Worm (Caenorhabditis elegans) whole organism, L4 larva: ENCODE results near the gene zmp-2.
A peak's percentile ranks its signal among the peaks of the same experiment; 100 is the strongest.

ENCODE experiments used
- dpl-1 ChIP-seq: fragments of 150-350 bp; optimal IDR thresholded peaks from 2 replicates; lab custom pipeline; 2014; ENCODE audit warnings: missing biosample characterization, missing genetic modification reagents, missing genetic modification characterization
- mdl-1 ChIP-seq, 2 experiments: fragments of 150-350 bp in 1 of 2; sonication (generic microtip) in 1 of 2; optimal IDR thresholded peaks; 2 replicates each; lab custom pipeline; 2014 to 2017; ENCODE audit warnings: missing biosample characterization in 2 of 2, missing genetic modification characterization in 2 of 2
- mdt-29 ChIP-seq: fragments of 200-800 bp; sonication (Bioruptor generic); IDR thresholded peaks from 2 replicates; pipeline ENCODE4 v1.3.6; 2022; ENCODE audit warnings: missing genetic modification reagents, missing genetic modification characterization, missing compliant biosample characterization
- nhr-77 ChIP-seq: fragments of 150-350 bp; optimal IDR thresholded peaks from 2 replicates; lab custom pipeline; 2014; ENCODE audit warnings: missing biosample characterization, missing genetic modification characterization
- php-3 ChIP-seq: fragments of 200-800 bp; sonication (Bioruptor generic); IDR thresholded peaks from 2 replicates; pipeline ENCODE4 v1.3.6; 2022; ENCODE audit warnings: missing genetic modification reagents, missing genetic modification characterization, missing compliant biosample characterization
- zag-1 ChIP-seq: fragments of 150-350 bp; optimal IDR thresholded peaks from 2 replicates; lab custom pipeline; 2014; ENCODE audit warnings: missing biosample characterization, missing genetic modification characterization

The zmp-2 gene

DNA sequence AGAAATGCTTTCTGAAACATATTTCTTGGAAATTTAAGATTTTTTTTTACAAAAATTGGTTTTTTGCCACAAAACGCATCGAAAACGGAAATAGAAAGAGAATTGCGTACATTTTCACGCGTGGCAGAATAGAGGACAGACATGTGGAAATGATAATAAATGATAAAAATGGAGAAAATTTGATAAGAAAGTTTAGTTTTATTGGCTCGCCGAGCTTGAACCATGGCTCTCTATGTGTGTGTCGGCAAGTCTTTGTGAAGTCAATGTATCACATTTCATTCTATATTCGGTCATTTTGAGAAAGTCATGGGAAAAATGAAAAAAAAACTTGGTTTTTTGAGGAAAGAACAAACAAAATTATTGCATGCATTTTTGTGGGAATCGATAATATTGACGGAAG is 51.2 kb downstream of the zmp-2 start (continued):
- no peak for TF ChIP-seq dpl-1 (GFP tag; lab: Kevin White, UChicago)
- TF ChIP-seq zag-1, result no peak
- peak; percentile 2 for TF ChIP-seq nhr-77 (tag; lab: Kevin White, UChicago)
- TF ChIP-seq mdl-1 (tag; optimal IDR thresholded peaks at IDR 0.05; lab: Kevin White, UChicago), result peak in 1 of 2 experiments; percentile 29
- TF ChIP-seq mdt-29 (GFP tag; lab: Robert Waterston, UW), result no peak
- TF ChIP-seq php-3 (GFP tag; lab: Robert Waterston, UW), result peak; percentile 63; the same call in 1 of the 2 replicates
